Worm (Caenorhabditis elegans): ENCODE data around the gene mig-18.

- TF ChIP-seq lin-39 (tag; optimal IDR thresholded peaks at IDR 0.05) (no peak), alr-1 (tag; optimal IDR thresholded peaks at IDR 0.05; ENCODE audit: borderline replicate concordance) (no peak), nhr-90 (tag; optimal IDR thresholded peaks at IDR 0.05; ENCODE audit: poor library complexity) (no peak), nhr-237 (tag; optimal IDR thresholded peaks at IDR 0.05) (no peak), ama-1 (optimal IDR thresholded peaks at IDR 0.05) (no peak), sptf-1 (tag; optimal IDR thresholded peaks at IDR 0.05) (no peak), lir-3 (tag; optimal IDR thresholded peaks at IDR 0.05; ENCODE audit: poor library complexity) (no peak)
These were observed 14.4 kb upstream of the mig-18 start for ce11 chrIII:13388621-13389020.

Data from whole organism, L1 larva.